Fruit fly (Drosophila melanogaster) S2 (cell line): ENCODE results near the gene Jasper.

Experiments
- CG8478 ChIP-seq: fragments of >200 bp; optimal IDR thresholded peaks from 2 replicates; lab custom pipeline; 2018
- CTCF ChIP-seq, 2 experiments: fragments of >200 bp; optimal IDR thresholded peaks; 2 replicates each; lab custom pipeline; 2018

DNA sequence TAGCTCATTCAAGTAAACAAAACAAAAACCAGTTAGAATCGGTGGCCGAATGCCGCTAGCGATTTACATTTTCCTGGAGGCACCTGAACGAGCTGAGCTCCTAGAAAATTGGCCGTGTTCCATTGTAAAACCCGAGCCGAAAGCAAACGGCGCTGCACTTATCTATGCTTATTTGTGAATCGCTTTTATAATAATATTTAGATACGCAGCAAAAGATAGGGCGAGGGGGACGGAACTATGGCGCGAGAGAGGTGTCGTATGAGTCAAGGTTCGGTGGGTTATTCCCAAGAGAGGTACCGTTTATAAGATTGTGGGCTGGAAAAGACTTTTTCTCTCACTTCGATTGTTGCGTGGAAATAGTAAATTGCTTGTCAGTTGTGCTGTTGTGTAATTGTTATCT lies 11.4 kb downstream of the Jasper start:
- TF ChIP-seq CTCF (optimal IDR thresholded peaks at IDR 0.05; lab: Kevin White, UChicago) (no peak), CG8478 (lab: Kevin White, UChicago) (no peak)
